Fruit fly (Drosophila melanogaster) whole organism, embryonic: ENCODE data around the gene Cdc16.

Experiments
- Bteb2 ChIP-seq: fragments of 200-800 bp; sonication (Bioruptor generic); optimal IDR thresholded peaks from 2 replicates; lab custom pipeline; 2016; ENCODE audit warnings: missing biosample characterization, missing genetic modification characterization
- CG10147 ChIP-seq: fragments of 200-800 bp; sonication (Bioruptor generic); optimal IDR thresholded peaks from 2 replicates; lab custom pipeline; 2019; ENCODE audit warnings: missing biosample characterization, mild to moderate bottlenecking, missing genetic modification characterization, moderate library complexity
- CG10209 ChIP-seq: fragments of 200-800 bp; sonication (Bioruptor generic); optimal IDR thresholded peaks from 3 replicates; lab custom pipeline; 2017; ENCODE audit warnings: missing biosample characterization, mild to moderate bottlenecking, missing genetic modification characterization, missing genetic modification reagents
- CG1024 ChIP-seq: fragments of 200-800 bp; sonication (Bioruptor generic); IDR thresholded peaks from 2 replicates; pipeline ENCODE4 v1.3.6; 2022; ENCODE audit warnings: missing biosample characterization, missing genetic modification characterization
- CG10321 ChIP-seq: fragments of 200-800 bp; sonication (Bioruptor generic); IDR thresholded peaks from 2 replicates; pipeline ENCODE4 v1.3.6; 2022; ENCODE audit warnings: missing biosample characterization, missing genetic modification characterization
- CG10431 ChIP-seq: fragments of 200-800 bp; sonication (Bioruptor generic); optimal IDR thresholded peaks from 3 replicates; lab custom pipeline; 2018; ENCODE audit warnings: missing biosample characterization, mild to moderate bottlenecking, missing genetic modification characterization
- CG11085 ChIP-seq: fragments of 200-800 bp; sonication (Bioruptor generic); IDR thresholded peaks from 2 replicates; pipeline ENCODE4 v1.3.6; 2022; ENCODE audit warnings: missing biosample characterization, missing genetic modification characterization
- CG12071 ChIP-seq: fragments of 200-800 bp; sonication (Bioruptor generic); optimal IDR thresholded peaks from 3 replicates; lab custom pipeline; 2018; ENCODE audit warnings: missing biosample characterization, mild to moderate bottlenecking, missing genetic modification characterization
- CG12236 ChIP-seq: fragments of 200-800 bp; sonication (Bioruptor generic); optimal IDR thresholded peaks from 2 replicates; lab custom pipeline; 2016; ENCODE audit warnings: missing biosample characterization, missing genetic modification characterization
- CG12299 ChIP-seq: fragments of 200-800 bp; sonication (Bioruptor generic); optimal IDR thresholded peaks from 2 replicates; lab custom pipeline; 2018; ENCODE audit warnings: missing biosample characterization, mild to moderate bottlenecking, missing genetic modification characterization
- CG13296 ChIP-seq: fragments of 200-800 bp; sonication (Bioruptor generic); optimal IDR thresholded peaks from 3 replicates; lab custom pipeline; 2018; ENCODE audit warnings: missing biosample characterization, mild to moderate bottlenecking, missing genetic modification characterization
- CG13424 ChIP-seq: fragments of 200-800 bp; sonication (Bioruptor generic); optimal IDR thresholded peaks from 2 replicates; lab custom pipeline; 2019; ENCODE audit warnings: missing biosample characterization, mild to moderate bottlenecking, missing genetic modification characterization, moderate library complexity
- CG13775 ChIP-seq: fragments of 200-800 bp; sonication (Bioruptor generic); optimal IDR thresholded peaks from 3 replicates; lab custom pipeline; 2017; ENCODE audit warnings: missing biosample characterization, mild to moderate bottlenecking, missing genetic modification characterization
- CG13894 ChIP-seq: fragments of 200-800 bp; sonication (Bioruptor generic); optimal IDR thresholded peaks from 3 replicates; lab custom pipeline; 2018; ENCODE audit warnings: missing biosample characterization, mild to moderate bottlenecking, missing genetic modification characterization, moderate library complexity
- CG1603 ChIP-seq: fragments of 200-800 bp; sonication (Bioruptor generic); optimal IDR thresholded peaks from 2 replicates; lab custom pipeline; 2019; ENCODE audit warnings: missing biosample characterization, mild to moderate bottlenecking, missing genetic modification characterization, moderate library complexity
- CG1647 ChIP-seq: fragments of 200-800 bp; sonication (Bioruptor generic); optimal IDR thresholded peaks from 3 replicates; lab custom pipeline; 2016; ENCODE audit warnings: missing biosample characterization, missing genetic modification characterization
- CG17612 ChIP-seq: fragments of 200-800 bp; sonication (Bioruptor generic); IDR thresholded peaks from 2 replicates; pipeline ENCODE4 v1.3.6; 2022; ENCODE audit warnings: missing biosample characterization, missing genetic modification characterization
- CG18262 ChIP-seq: fragments of 200-800 bp; optimal IDR thresholded peaks from 3 replicates; lab custom pipeline; 2019; ENCODE audit warnings: missing biosample characterization, mild to moderate bottlenecking, missing genetic modification characterization, moderate library complexity
- CG1832 ChIP-seq: fragments of 200-800 bp; sonication (Bioruptor generic); optimal IDR thresholded peaks from 2 replicates; lab custom pipeline; 2017; ENCODE audit warnings: missing biosample characterization, mild to moderate bottlenecking, missing genetic modification characterization, inconsistent platforms
- CG2202 ChIP-seq: fragments of 200-800 bp; sonication (Bioruptor generic); optimal IDR thresholded peaks from 2 replicates; lab custom pipeline; 2018; ENCODE audit warnings: missing biosample characterization, mild to moderate bottlenecking, missing genetic modification characterization
- CG4617 ChIP-seq: fragments of 200-800 bp; sonication (Bioruptor generic); optimal IDR thresholded peaks from 3 replicates; lab custom pipeline; 2016; ENCODE audit warnings: missing biosample characterization, missing genetic modification characterization, borderline replicate concordance
- CG6791 ChIP-seq: fragments of 200-800 bp; sonication (Bioruptor generic); IDR thresholded peaks from 3 replicates; pipeline ENCODE4 v1.3.6; 2022; ENCODE audit warnings: missing biosample characterization, missing genetic modification characterization; ENCODE audit not compliant: partially characterized antibody
- CG7839 ChIP-seq: fragments of 200-800 bp; sonication (Bioruptor generic); optimal IDR thresholded peaks from 3 replicates; lab custom pipeline; 2018; ENCODE audit warnings: missing biosample characterization, mild to moderate bottlenecking, missing genetic modification characterization, moderate library complexity
- CG9817 ChIP-seq: fragments of 200-800 bp; sonication (Bioruptor generic); optimal IDR thresholded peaks from 2 replicates; lab custom pipeline; 2018; ENCODE audit warnings: missing biosample characterization, mild to moderate bottlenecking, missing genetic modification characterization, moderate library complexity
- CHES-1-like ChIP-seq: fragments of 200-800 bp; sonication (Bioruptor generic); optimal IDR thresholded peaks from 2 replicates; lab custom pipeline; 2016; ENCODE audit warnings: missing biosample characterization, missing genetic modification characterization
- CoRest ChIP-seq: fragments of 200-800 bp; sonication (Bioruptor generic); optimal IDR thresholded peaks from 3 replicates; lab custom pipeline; 2018; ENCODE audit warnings: missing biosample characterization, mild to moderate bottlenecking, missing genetic modification characterization, moderate library complexity
- CrebB ChIP-seq: fragments of 200-800 bp; sonication (Bioruptor generic); optimal IDR thresholded peaks from 3 replicates; lab custom pipeline; 2018; ENCODE audit warnings: missing biosample characterization, mild to moderate bottlenecking, missing genetic modification characterization
- D19A ChIP-seq: fragments of 200-800 bp; optimal IDR thresholded peaks from 3 replicates; lab custom pipeline; 2019; ENCODE audit warnings: missing biosample characterization, mild to moderate bottlenecking, missing genetic modification characterization, moderate library complexity
- Dip2 ChIP-seq: fragments of 200-800 bp; sonication (Bioruptor generic); IDR thresholded peaks from 2 replicates; pipeline ENCODE4 v1.3.6; 2022; ENCODE audit warnings: missing biosample characterization, missing genetic modification characterization
- E2f1 ChIP-seq: fragments of 200-800 bp; sonication (Bioruptor generic); IDR thresholded peaks from 2 replicates; pipeline ENCODE4 v1.3.6; 2022; ENCODE audit warnings: missing biosample characterization, missing genetic modification characterization
- Eip74EF ChIP-seq, 2 experiments: fragments of 200-800 bp in 1 of 2; fragments of >200 bp in 1 of 2; sonication (Bioruptor generic) in 1 of 2; optimal IDR thresholded peaks; 2 replicates each; lab custom pipeline; 2017 to 2019; ENCODE audit warnings: missing biosample characterization in 2 of 2, missing genetic modification characterization in 2 of 2, mild to moderate bottlenecking in 1 of 2, moderate library complexity in 1 of 2
- Fer2 ChIP-seq: fragments of 200-800 bp; sonication (Bioruptor generic); optimal IDR thresholded peaks from 2 replicates; lab custom pipeline; 2018; ENCODE audit warnings: missing biosample characterization, mild to moderate bottlenecking, missing genetic modification characterization, moderate library complexity
- Lpt ChIP-seq: fragments of >200 bp; optimal IDR thresholded peaks from 2 replicates; lab custom pipeline; 2018; ENCODE audit warnings: missing biosample characterization, missing genetic modification characterization
- MBD-R2 ChIP-seq: fragments of 200-800 bp; sonication (Bioruptor generic); IDR thresholded peaks from 2 replicates; pipeline ENCODE4 v1.3.6; 2022; ENCODE audit warnings: missing biosample characterization, missing genetic modification characterization
- NFAT ChIP-seq: fragments of 200-800 bp; sonication (Bioruptor generic); IDR thresholded peaks from 2 replicates; pipeline ENCODE4 v1.3.6; 2022; ENCODE audit warnings: missing biosample characterization, missing genetic modification characterization
- PHDP ChIP-seq: fragments of 200-800 bp; sonication (Bioruptor generic); optimal IDR thresholded peaks from 3 replicates; lab custom pipeline; 2018; ENCODE audit warnings: missing biosample characterization, mild to moderate bottlenecking, missing genetic modification characterization, moderate library complexity
- Trl ChIP-seq, 3 experiments: fragments of >200 bp in 2 of 3; fragments of 200-800 bp in 1 of 3; sonication (Bioruptor generic) in 1 of 3; optimal IDR thresholded peaks; 2 replicates in 1 of 3; 3 replicates in 2 of 3; lab custom pipeline; 2016 to 2017; ENCODE audit warnings: missing biosample characterization in 1 of 3, missing genetic modification characterization in 1 of 3
- cato ChIP-seq: fragments of 200-800 bp; sonication (Bioruptor generic); optimal IDR thresholded peaks from 2 replicates; lab custom pipeline; 2016; ENCODE audit warnings: missing biosample characterization, missing genetic modification characterization, borderline replicate concordance
- cg ChIP-seq: fragments of 200-800 bp; sonication (Bioruptor generic); optimal IDR thresholded peaks from 3 replicates; lab custom pipeline; 2019; ENCODE audit warnings: missing biosample characterization, mild to moderate bottlenecking, missing genetic modification characterization, moderate library complexity
- chn ChIP-seq: fragments of 200-800 bp; sonication (Bioruptor generic); optimal IDR thresholded peaks from 2 replicates; lab custom pipeline; 2016; ENCODE audit warnings: missing biosample characterization, missing genetic modification characterization
- dmrt11E ChIP-seq: fragments of 200-800 bp; sonication (Bioruptor generic); optimal IDR thresholded peaks from 3 replicates; lab custom pipeline; 2018; ENCODE audit warnings: missing biosample characterization, mild to moderate bottlenecking, missing genetic modification characterization, moderate library complexity
- ewg ChIP-seq: fragments of 200-800 bp; sonication (Bioruptor generic); optimal IDR thresholded peaks from 3 replicates; lab custom pipeline; 2017; ENCODE audit warnings: mild to moderate bottlenecking, missing biosample characterization, missing genetic modification reagents, missing genetic modification characterization
- gsb-n ChIP-seq: fragments of 200-800 bp; sonication (Bioruptor generic); optimal IDR thresholded peaks from 3 replicates; lab custom pipeline; 2018; ENCODE audit warnings: missing biosample characterization, mild to moderate bottlenecking, missing genetic modification characterization
- her ChIP-seq: fragments of 200-800 bp; sonication (Bioruptor generic); optimal IDR thresholded peaks from 2 replicates; lab custom pipeline; 2016; ENCODE audit warnings: missing biosample characterization, missing genetic modification characterization
- insv ChIP-seq, 2 experiments: fragments of 200-800 bp; sonication (Bioruptor generic); optimal IDR thresholded peaks; 3 replicates each; lab custom pipeline; 2016 to 2018; ENCODE audit warnings: missing biosample characterization in 2 of 2, missing genetic modification characterization in 2 of 2
- lilli ChIP-seq: fragments of 200-800 bp; sonication (Bioruptor generic); optimal IDR thresholded peaks from 3 replicates; lab custom pipeline; 2016; ENCODE audit warnings: missing biosample characterization, missing genetic modification characterization
- ranshi ChIP-seq: fragments of 200-800 bp; sonication (Bioruptor generic); IDR thresholded peaks from 2 replicates; pipeline ENCODE4 v1.3.6; 2022; ENCODE audit warnings: missing biosample characterization, missing genetic modification characterization
- sisA ChIP-seq: fragments of 200-800 bp; sonication (Bioruptor generic); IDR thresholded peaks from 2 replicates; pipeline ENCODE4 v1.3.6; 2022; ENCODE audit warnings: missing biosample characterization, missing genetic modification characterization
- sqz ChIP-seq: fragments of 200-800 bp; sonication (Bioruptor generic); optimal IDR thresholded peaks from 3 replicates; lab custom pipeline; 2018; ENCODE audit warnings: missing biosample characterization, mild to moderate bottlenecking, missing genetic modification characterization
- usp ChIP-seq: fragments of >200 bp; optimal IDR thresholded peaks from 2 replicates; lab custom pipeline; 2017; ENCODE audit warnings: missing biosample characterization, missing genetic modification characterization

Cdc16 gene

dm6 chr3R:23331280-23331679 lies 50.3 kb downstream of the Cdc16 start (continued):
- TF ChIP-seq CG1024 (no peak), CG9817 (tag; lab: Kevin White, UChicago) (no peak), CG18262 (tag; lab: Kevin White, UChicago) (peak; percentile 57), Bteb2 (GFP tag; lab: Kevin White, UChicago) (no peak), D19A (tag; lab: Kevin White, UChicago) (no peak), CG7839 (tag; lab: Kevin White, UChicago) (peak; percentile 48), cg (GFP tag; lab: Kevin White, UChicago) (no peak), sqz (GFP tag; lab: Kevin White, UChicago) (peak; percentile 52), lilli (peak; percentile 3), CG10321 (GFP tag; lab: Robert Waterston, UW) (no peak), CG13775 (GFP tag; lab: Kevin White, UChicago) (peak; percentile 32), CG1832 (GFP tag; lab: Kevin White, UChicago) (no peak), ranshi (GFP tag; lab: Robert Waterston, UW) (no peak; the same call in 1 of the 2 replicates), CG10147 (GFP tag; lab: Kevin White, UChicago) (peak; percentile 12), her (no peak), insv (GFP tag; optimal IDR thresholded peaks at IDR 0.05; lab: Kevin White, UChicago) (peak in 1 of 2 experiments; percentile 62), CG1603 (peak; percentile 38), Dip2 (GFP tag; lab: Robert Waterston, UW) (no peak), sisA (GFP tag; lab: Robert Waterston, UW) (no peak), CG1647 (peak; percentile 1), CG12236 (GFP tag; lab: Kevin White, UChicago) (peak; percentile 6), CrebB (tag; lab: Kevin White, UChicago) (peak; percentile 48), CHES-1-like (GFP tag; lab: Kevin White, UChicago) (no peak), MBD-R2 (no peak), E2f1 (GFP tag; lab: Robert Waterston, UW) (no peak), CG12071 (GFP tag; lab: Kevin White, UChicago) (peak; percentile 54), CG13424 (peak; percentile 76), CG4617 (GFP tag; lab: Kevin White, UChicago) (peak; percentile 11), CG13296 (GFP tag; lab: Kevin White, UChicago) (peak; percentile 45), usp (GFP tag; lab: Kevin White, UChicago) (no peak), Fer2 (no peak), Eip74EF (GFP tag; optimal IDR thresholded peaks at IDR 0.05; lab: Kevin White, UChicago) (no peak), ewg (GFP tag; lab: Kevin White, UChicago) (peak; percentile 47), CoRest (tag; lab: Kevin White, UChicago) (peak; percentile 13), chn (GFP tag; lab: Kevin White, UChicago) (peak; percentile 50), cato (GFP tag; lab: Kevin White, UChicago) (peak; percentile 20), PHDP (tag; lab: Kevin White, UChicago) (peak; percentile 72), CG10209 (GFP tag; lab: Kevin White, UChicago) (peak; percentile 48), CG2202 (tag; lab: Kevin White, UChicago) (peak; percentile 44), CG12299 (tag; lab: Kevin White, UChicago) (no peak), CG10431 (GFP tag; lab: Kevin White, UChicago) (peak; percentile 57), CG13894 (no peak), dmrt11E (tag; lab: Kevin White, UChicago) (peak; percentile 57), Lpt (GFP tag; lab: Kevin White, UChicago) (no peak), CG11085 (no peak), Trl (optimal IDR thresholded peaks at IDR 0.05; lab: Kevin White, UChicago) (no peak), Trl (GFP tag; optimal IDR thresholded peaks at IDR 0.05; lab: Kevin White, UChicago) (no peak), CG17612 (GFP tag; lab: Robert Waterston, UW) (no peak), CG6791 (GFP tag; lab: Robert Waterston, UW) (no peak), NFAT (GFP tag; lab: Robert Waterston, UW) (peak; percentile 17; the same call in 1 of the 2 replicates), gsb-n (peak; percentile 36)
